Worm (Caenorhabditis elegans) whole organism, L4/young adult: ENCODE measurements around the gene C16A3.6.

Experiments
- W03F9.2 ChIP-seq: fragments of 150-350 bp; optimal IDR thresholded peaks from 2 replicates; lab custom pipeline; 2014; ENCODE audit warnings: missing biosample characterization, missing genetic modification characterization
- dao-5 ChIP-seq: sonication (generic microtip); optimal IDR thresholded peaks from 2 replicates; lab custom pipeline; 2016; ENCODE audit warnings: missing genotype, missing genetic modification characterization, moderate library complexity, missing compliant biosample characterization

DNA sequence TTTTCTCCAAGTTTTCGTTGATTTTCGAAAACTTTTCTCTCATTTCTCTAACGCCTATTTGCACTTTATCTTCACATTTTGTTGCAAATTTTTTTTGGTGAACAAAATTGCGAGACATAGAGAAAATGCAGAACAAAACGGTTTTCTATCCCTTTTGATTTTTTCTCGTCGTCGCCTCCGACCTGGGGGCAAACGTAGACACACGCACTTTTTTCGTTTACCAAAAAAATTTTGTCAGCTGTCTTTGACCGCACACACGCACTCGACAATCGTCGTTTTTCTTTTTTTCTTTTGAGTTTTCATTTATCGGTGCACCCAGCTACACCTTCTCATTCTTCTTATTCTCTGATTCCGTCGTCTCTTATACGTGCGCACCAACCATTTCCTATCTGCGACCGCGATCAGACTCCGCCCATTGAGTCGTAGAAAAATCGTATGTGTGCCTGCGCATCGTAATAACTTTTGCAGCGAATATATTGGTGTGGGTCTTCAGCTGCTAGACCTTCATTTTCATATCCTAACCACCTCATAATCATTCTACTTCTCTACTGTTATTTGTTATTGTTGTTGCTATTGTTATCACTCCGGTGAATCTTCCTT lies 16.6 kb upstream of the C16A3.6 start:
- no peak for TF ChIP-seq W03F9.2 (tag; lab: Kevin White, UChicago)
- TF ChIP-seq dao-5: no peak
